Fruit fly (Drosophila melanogaster): ENCODE data around the gene Lk6.

The Lk6 gene

dm6 chr3R:11778012-11778865 is 14.0 kb upstream of the Lk6 start (continued):
- no peak for TF ChIP-seq Ravus (GFP tag; IDR thresholded peaks at IDR 0.05)
- no peak for TF ChIP-seq CG6765 (GFP tag; optimal IDR thresholded peaks at IDR 0.05)
- peak; percentile 77 for TF ChIP-seq Oli (tag; optimal IDR thresholded peaks at IDR 0.05)
- peak; percentile 56 for TF ChIP-seq CG1233 (GFP tag; optimal IDR thresholded peaks at IDR 0.05)
- peak; percentile 4 for TF ChIP-seq sqz (GFP tag; optimal IDR thresholded peaks at IDR 0.05)
- TF ChIP-seq tgo (GFP tag; IDR thresholded peaks at IDR 0.05), result peak; percentile 57; the same call in 2 of the 3 replicates
- no peak for TF ChIP-seq hkb (optimal IDR thresholded peaks at IDR 0.05)
- no peak for TF ChIP-seq hkb (GFP tag; IDR thresholded peaks at IDR 0.05)
- 0 out of 3 replicates have a peak, but pooled peaks have one; percentile 25 for TF ChIP-seq vnd (GFP tag; IDR thresholded peaks at IDR 0.05; ENCODE audit: partially characterized antibody)
- 0 out of 2 replicates have a peak, but pooled peaks have one; percentile 15 for TF ChIP-seq CG11085 (GFP tag; IDR thresholded peaks at IDR 0.05)
- peak; percentile 81 for TF ChIP-seq CG13894 (tag; optimal IDR thresholded peaks at IDR 0.05)
- 0 out of 2 replicates have a peak, but pooled peaks have one; percentile 8 for TF ChIP-seq MBD-R2 (GFP tag; IDR thresholded peaks at IDR 0.05)
- TF ChIP-seq Vsx1 (GFP tag; optimal IDR thresholded peaks at IDR 0.05), result no peak
- TF ChIP-seq CG14965 (GFP tag; optimal IDR thresholded peaks at IDR 0.05; ENCODE audit: borderline replicate concordance), result no peak
- TF ChIP-seq sc (optimal IDR thresholded peaks at IDR 0.05), result no peak
- TF ChIP-seq sc (GFP tag; optimal IDR thresholded peaks at IDR 0.05), result peak; percentile 87
- no peak for TF ChIP-seq CG3995 (GFP tag; optimal IDR thresholded peaks at IDR 0.05)
- TF ChIP-seq dmrt99B (tag; optimal IDR thresholded peaks at IDR 0.05), result peak; percentile 65
- TF ChIP-seq Doc3 (GFP tag; IDR thresholded peaks at IDR 0.05; ENCODE audit: partially characterized antibody), result no peak
- peak; percentile 78; the same call in 1 of the 2 replicates for TF ChIP-seq crol (GFP tag; IDR thresholded peaks at IDR 0.05)
- no peak for TF ChIP-seq fu2 (GFP tag; optimal IDR thresholded peaks at IDR 0.05)
- TF ChIP-seq CG8478 (optimal IDR thresholded peaks at IDR 0.05), result peak; percentile 4
- TF ChIP-seq pb (GFP tag; optimal IDR thresholded peaks at IDR 0.05), result no peak
- no peak for TF ChIP-seq B-H2 (GFP tag; optimal IDR thresholded peaks at IDR 0.05)
- TF ChIP-seq CG12219 (GFP tag; optimal IDR thresholded peaks at IDR 0.05), result no peak
- TF ChIP-seq lbe (GFP tag; optimal IDR thresholded peaks at IDR 0.05), result no peak
- no peak; the same call in 2 of the 3 replicates for TF ChIP-seq croc (GFP tag; conservative IDR thresholded peaks at IDR 0.05)
- TF ChIP-seq CG4707 (GFP tag; optimal IDR thresholded peaks at IDR 0.05), result peak; percentile 54
- peak; percentile 40 for TF ChIP-seq CG32767 (GFP tag; IDR thresholded peaks at IDR 0.05)
- TF ChIP-seq cato (GFP tag; optimal IDR thresholded peaks at IDR 0.05; ENCODE audit: borderline replicate concordance), result peak; percentile 42
- TF ChIP-seq CG43689 (GFP tag; IDR thresholded peaks at IDR 0.05), result no peak
- TF ChIP-seq CG15696 (tag; optimal IDR thresholded peaks at IDR 0.05), result peak; percentile 71
- peak; percentile 53 to 58 for TF ChIP-seq Hr51 (GFP tag; optimal IDR thresholded peaks at IDR 0.05)
- TF ChIP-seq her (GFP tag; optimal IDR thresholded peaks at IDR 0.05), result peak; percentile 75
- peak; percentile 93 for TF ChIP-seq cg (GFP tag; optimal IDR thresholded peaks at IDR 0.05)
- peak; percentile 14 for TF ChIP-seq CG3838 (GFP tag; optimal IDR thresholded peaks at IDR 0.05)
- TF ChIP-seq CG31388 (GFP tag; optimal IDR thresholded peaks at IDR 0.05), result no peak
- peak; percentile 59; the same call in 2 of the 3 replicates for TF ChIP-seq Dbx (GFP tag; IDR thresholded peaks at IDR 0.05)
- TF ChIP-seq yki (optimal IDR thresholded peaks at IDR 0.05), result peak; percentile 12
- TF ChIP-seq crc (GFP tag; optimal IDR thresholded peaks at IDR 0.05), result peak; percentile 4
- TF ChIP-seq CG13296 (GFP tag; optimal IDR thresholded peaks at IDR 0.05), result peak; percentile 41
- TF ChIP-seq CG4730 (GFP tag; IDR thresholded peaks at IDR 0.05), result 0 out of 2 replicates have a peak, but pooled peaks have one; percentile 20
- TF ChIP-seq zfh2 (GFP tag; optimal IDR thresholded peaks at IDR 0.05), result peak; percentile 48
- TF ChIP-seq CG17612 (GFP tag; IDR thresholded peaks at IDR 0.05), result no peak
- no peak for TF ChIP-seq CG11560 (tag; IDR thresholded peaks at IDR 0.05)
- peak; percentile 2 for TF ChIP-seq pzg (GFP tag; optimal IDR thresholded peaks at IDR 0.05)
- no peak for TF ChIP-seq Dip2 (GFP tag; IDR thresholded peaks at IDR 0.05)
- peak; percentile 39 for TF ChIP-seq lilli (GFP tag; optimal IDR thresholded peaks at IDR 0.05)
- TF ChIP-seq CG4854 (GFP tag; optimal IDR thresholded peaks at IDR 0.05), result peak; percentile 8
- peak; percentile 73 for TF ChIP-seq bcd (GFP tag; optimal IDR thresholded peaks at IDR 0.05)
